Worm (Caenorhabditis elegans) whole organism, young adult: ENCODE measurements around the gene fbxb-18.

Experiments used
- F10E7.11 ChIP-seq: sonication (generic microtip); optimal IDR thresholded peaks from 2 replicates; lab custom pipeline; 2017; ENCODE audit warnings: mild to moderate bottlenecking, missing genetic modification characterization, moderate library complexity, missing compliant biosample characterization
- dpl-1 ChIP-seq: fragments of 150-350 bp; optimal IDR thresholded peaks from 2 replicates; lab custom pipeline; 2014; ENCODE audit warnings: missing biosample characterization, missing genetic modification reagents, missing genetic modification characterization
- pha-4 ChIP-seq: fragments of 150-350 bp; sonication (generic microtip); optimal IDR thresholded peaks from 2 replicates; lab custom pipeline; 2014; ENCODE audit warnings: missing biosample characterization, missing genetic modification reagents, missing genetic modification characterization
- sea-2 ChIP-seq: fragments of 200-800 bp; sonication (Bioruptor generic); IDR thresholded peaks from 2 replicates; pipeline ENCODE4 v1.3.6; 2022; ENCODE audit warnings: missing genetic modification characterization, missing compliant biosample characterization
- snpc-4 ChIP-seq, 5 experiments: fragments of 150-350 bp in 1 of 5; sonication (generic microtip) in 4 of 5; optimal IDR thresholded peaks; 2 replicates each; lab custom pipeline; 2014 to 2018; ENCODE audit warnings: missing genetic modification characterization in 5 of 5, missing biosample characterization in 3 of 5, antibody characterized with exemption in 2 of 5, mild to moderate bottlenecking in 2 of 5, missing compliant biosample characterization in 2 of 5, missing genotype in 2 of 5, moderate library complexity in 2 of 5, missing genetic modification reagents in 1 of 5
- unc-130 ChIP-seq: sonication (generic microtip); optimal IDR thresholded peaks from 2 replicates; lab custom pipeline; 2016; ENCODE audit warnings: missing genetic modification reagents, missing genetic modification characterization, missing compliant biosample characterization

- TF ChIP-seq snpc-4 (GFP tag; optimal IDR thresholded peaks at IDR 0.05; lab: Kevin White, UChicago) (no peak), snpc-4 (tag; optimal IDR thresholded peaks at IDR 0.05; lab: Kevin White, UChicago) (no peak), unc-130 (GFP tag; lab: Kevin White, UChicago) (no peak), F10E7.11 (tag; lab: Kevin White, UChicago) (no peak), sea-2 (GFP tag; lab: Robert Waterston, UW) (no peak), pha-4 (no peak), dpl-1 (GFP tag; lab: Kevin White, UChicago) (no peak)
Measured at ce11 chrII:1725735-1726134, 37.0 kb upstream of the fbxb-18 start, which contains the start of gene F45C12.17.
